Worm (Caenorhabditis elegans) whole organism, midembryonic: ENCODE results near the gene srab-18.

Experiments
- flt-1 ChIP-seq: fragments of 200-800 bp; sonication (Bioruptor generic); IDR thresholded peaks from 2 replicates; pipeline ENCODE4 v1.3.6; 2022; ENCODE audit warnings: missing genetic modification characterization, missing compliant biosample characterization
- ref-1 ChIP-seq: fragments of 200-800 bp; sonication (Bioruptor generic); conservative IDR thresholded peaks from 2 replicates; pipeline ENCODE4 v1.3.6; 2022; ENCODE audit warnings: missing genetic modification reagents, missing genetic modification characterization, missing compliant biosample characterization

DNA sequence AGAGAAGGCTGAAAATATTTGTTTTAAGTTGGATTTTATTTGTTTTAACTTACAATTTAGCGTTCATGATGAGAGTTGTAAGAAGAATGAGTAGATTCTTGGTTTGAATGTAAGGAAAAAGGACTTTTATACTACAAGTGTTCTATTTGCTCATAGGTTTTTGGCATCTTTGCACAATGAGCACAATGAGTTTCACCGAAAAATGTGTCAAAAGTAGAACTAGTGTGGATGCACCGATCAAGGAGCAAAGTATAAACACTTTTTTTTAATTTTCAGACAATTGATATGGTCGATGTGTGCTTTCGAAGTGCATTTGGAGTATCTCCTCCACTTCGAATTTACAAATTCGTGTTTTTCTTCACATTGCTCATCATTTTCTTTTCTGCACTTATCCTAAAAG is 34.9 kb upstream of the srab-18 start, which contains the start of gene fipr-11:
- TF ChIP-seq ref-1 (GFP tag; lab: Robert Waterston, UW) (no peak), flt-1 (no peak)
